Fruit fly (Drosophila melanogaster): ENCODE data around the gene Arp3.

Gene Arp3

dm6 chr3L:8115864-8116528 is at the start of gene Arp3, which contains the start of gene msk:
TSS of gene Arp3 (minus strand) at chr3L:8115902.
TSS of gene msk (plus strand) at chr3L:8116179.
- TF ChIP-seq Myc (optimal IDR thresholded peaks at IDR 0.05): no peak
- TF ChIP-seq ttk (optimal IDR thresholded peaks at IDR 0.05): no peak
- no peak for TF ChIP-seq insv (optimal IDR thresholded peaks at IDR 0.05)
- no peak for TF ChIP-seq psq (optimal IDR thresholded peaks at IDR 0.05)
- TF ChIP-seq Sin3A (optimal IDR thresholded peaks at IDR 0.05): no peak
- no peak for TF ChIP-seq h (optimal IDR thresholded peaks at IDR 0.05)

DNA sequence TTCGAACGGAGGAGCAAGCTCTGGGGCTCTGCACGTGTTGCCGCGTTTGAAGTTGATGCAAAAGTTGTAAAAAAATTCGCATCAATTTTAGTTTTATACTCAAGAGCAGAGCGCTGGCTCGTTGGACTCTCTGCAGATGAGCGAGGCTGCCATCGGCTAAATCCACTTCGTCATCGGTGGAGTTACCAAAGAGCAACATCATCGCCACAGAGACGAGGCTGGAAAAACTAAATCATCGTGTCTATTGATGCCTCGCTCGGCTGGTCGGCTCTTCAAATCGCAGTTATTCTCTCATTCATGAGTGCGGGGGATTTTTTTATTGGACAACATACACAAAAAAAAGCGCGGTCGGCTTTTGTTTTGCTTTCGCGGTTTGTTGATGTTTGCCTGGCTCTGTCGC is 49.7 kb upstream of the Arp3 start, which contains the start of gene CG13675:
CG13675 (minus strand) TSS at position 83 of the 400 bp plus-strand sequence.
- no peak for TF ChIP-seq Myc (optimal IDR thresholded peaks at IDR 0.05)
- no peak for TF ChIP-seq h (optimal IDR thresholded peaks at IDR 0.05)
- no peak for TF ChIP-seq ttk (optimal IDR thresholded peaks at IDR 0.05)
- no peak for TF ChIP-seq Sin3A (optimal IDR thresholded peaks at IDR 0.05)
- no peak for TF ChIP-seq insv (optimal IDR thresholded peaks at IDR 0.05)
- no peak for TF ChIP-seq psq (optimal IDR thresholded peaks at IDR 0.05)

dm6 chr3L:8159724-8160422 is 44.2 kb upstream of the Arp3 start, which contains the start of gene CG43886:
TSS of gene CG43886 (minus strand) at chr3L:8159774.
- TF ChIP-seq h (optimal IDR thresholded peaks at IDR 0.05): no peak

dm6 chr3L:8158715-8159380 is 43.1 kb upstream of the Arp3 start, which contains the start of gene CG42445:
TSS of gene CG42445 (minus strand) at chr3L:8158900.
- TF ChIP-seq psq (optimal IDR thresholded peaks at IDR 0.05): no peak
- TF ChIP-seq h (optimal IDR thresholded peaks at IDR 0.05): no peak
- TF ChIP-seq Sin3A (optimal IDR thresholded peaks at IDR 0.05): no peak
- no peak for TF ChIP-seq insv (optimal IDR thresholded peaks at IDR 0.05)
- no peak for TF ChIP-seq Myc (optimal IDR thresholded peaks at IDR 0.05)
- TF ChIP-seq ttk (optimal IDR thresholded peaks at IDR 0.05): no peak

dm6 chr3L:8157079-8157478 is 41.4 kb upstream of the Arp3 start:
- no peak for TF ChIP-seq Sin3A (optimal IDR thresholded peaks at IDR 0.05)
- no peak for TF ChIP-seq h (optimal IDR thresholded peaks at IDR 0.05)
- TF ChIP-seq insv (optimal IDR thresholded peaks at IDR 0.05): no peak
- TF ChIP-seq psq (optimal IDR thresholded peaks at IDR 0.05): no peak
- no peak for TF ChIP-seq Myc (optimal IDR thresholded peaks at IDR 0.05)
- TF ChIP-seq ttk (optimal IDR thresholded peaks at IDR 0.05): no peak

- TF ChIP-seq Myc (optimal IDR thresholded peaks at IDR 0.05) (no peak), Sin3A (optimal IDR thresholded peaks at IDR 0.05) (no peak), ttk (optimal IDR thresholded peaks at IDR 0.05) (no peak), insv (optimal IDR thresholded peaks at IDR 0.05) (no peak), psq (optimal IDR thresholded peaks at IDR 0.05) (no peak), h (optimal IDR thresholded peaks at IDR 0.05) (no peak)
Observed at dm6 chr3L:8156199-8156598, 40.5 kb upstream of the Arp3 start.

- no peak for TF ChIP-seq ttk (optimal IDR thresholded peaks at IDR 0.05)
Observed at dm6 chr3L:8155324-8155723, 39.6 kb upstream of the Arp3 start.

dm6 chr3L:8154544-8154943 is 38.8 kb upstream of the Arp3 start:
- TF ChIP-seq Myc (optimal IDR thresholded peaks at IDR 0.05): no peak
- TF ChIP-seq psq (optimal IDR thresholded peaks at IDR 0.05): no peak
- TF ChIP-seq ttk (optimal IDR thresholded peaks at IDR 0.05): no peak
- no peak for TF ChIP-seq Sin3A (optimal IDR thresholded peaks at IDR 0.05)
- TF ChIP-seq insv (optimal IDR thresholded peaks at IDR 0.05): no peak
- TF ChIP-seq h (optimal IDR thresholded peaks at IDR 0.05): no peak

DNA sequence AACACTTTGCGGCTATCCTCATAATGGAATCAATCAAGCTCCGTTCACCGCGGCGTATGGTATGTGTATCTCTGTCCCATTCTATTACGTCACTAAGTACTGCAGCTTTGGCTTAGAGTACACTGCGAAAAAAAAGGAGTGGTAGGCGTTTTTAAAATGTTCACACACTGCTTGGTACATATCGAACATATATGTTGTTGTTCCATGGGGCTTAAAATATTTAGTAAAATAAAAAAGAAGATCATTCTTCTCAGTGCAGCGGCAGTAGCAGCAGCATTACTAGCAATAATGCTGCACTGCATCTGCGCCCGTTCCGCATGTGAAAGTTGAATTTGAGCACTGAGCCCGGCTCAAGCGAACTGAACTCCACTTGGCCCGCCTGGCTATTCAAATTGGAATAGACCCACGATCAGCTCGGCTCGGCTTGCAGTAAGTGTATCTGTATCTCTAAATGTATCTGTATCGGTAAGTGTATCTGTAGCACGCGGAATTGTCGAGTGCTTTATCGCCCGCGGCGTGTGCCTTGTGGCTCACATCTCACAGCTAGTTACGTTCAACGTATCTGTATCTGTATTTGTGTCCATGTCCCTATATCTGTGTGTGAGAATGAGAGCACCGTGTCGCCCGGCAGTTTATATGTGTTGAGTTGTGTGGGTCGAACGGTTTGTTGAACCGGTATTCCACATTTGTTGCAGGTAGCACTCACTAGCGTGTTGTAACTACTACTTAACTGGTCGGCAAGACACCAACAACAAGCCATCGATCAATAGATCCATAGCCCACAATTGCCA is 37.7 kb upstream of the Arp3 start:
- TF ChIP-seq psq (optimal IDR thresholded peaks at IDR 0.05): no peak
- TF ChIP-seq ttk (optimal IDR thresholded peaks at IDR 0.05): no peak
- no peak for TF ChIP-seq insv (optimal IDR thresholded peaks at IDR 0.05)
- TF ChIP-seq h (optimal IDR thresholded peaks at IDR 0.05): no peak
- no peak for TF ChIP-seq Myc (optimal IDR thresholded peaks at IDR 0.05)
- no peak for TF ChIP-seq Sin3A (optimal IDR thresholded peaks at IDR 0.05)

DNA sequence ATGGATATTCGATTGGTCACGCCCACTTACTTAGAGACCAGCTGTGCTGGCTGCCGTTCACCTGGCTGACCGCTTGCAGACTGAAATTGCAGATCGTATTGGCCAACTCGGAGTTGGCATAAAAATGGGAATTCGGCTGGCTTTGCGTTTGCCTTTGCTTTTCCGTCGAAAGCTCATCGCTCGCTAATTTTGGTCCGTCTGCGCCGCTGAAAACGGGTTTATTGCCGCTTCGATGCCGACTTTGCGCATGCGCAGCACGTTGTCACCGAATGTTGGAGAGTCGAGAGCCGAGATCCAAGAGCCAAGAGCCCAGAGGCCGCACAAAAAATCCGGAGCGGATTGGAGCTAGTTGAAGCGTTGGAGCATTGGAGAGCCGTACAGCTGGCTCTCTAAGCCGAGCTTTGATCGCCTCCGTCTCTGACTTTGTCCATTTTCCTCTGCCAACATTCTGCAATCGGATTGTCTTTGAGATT is 36.1 kb upstream of the Arp3 start, which contains the start of gene CG13676:
CG13676 (minus strand) TSS at position 87 of the 473 bp plus-strand sequence.
- no peak for TF ChIP-seq insv (optimal IDR thresholded peaks at IDR 0.05)
- no peak for TF ChIP-seq ttk (optimal IDR thresholded peaks at IDR 0.05)
- no peak for TF ChIP-seq psq (optimal IDR thresholded peaks at IDR 0.05)
- no peak for TF ChIP-seq Myc (optimal IDR thresholded peaks at IDR 0.05)
- no peak for TF ChIP-seq Sin3A (optimal IDR thresholded peaks at IDR 0.05)
- no peak for TF ChIP-seq h (optimal IDR thresholded peaks at IDR 0.05)

DNA sequence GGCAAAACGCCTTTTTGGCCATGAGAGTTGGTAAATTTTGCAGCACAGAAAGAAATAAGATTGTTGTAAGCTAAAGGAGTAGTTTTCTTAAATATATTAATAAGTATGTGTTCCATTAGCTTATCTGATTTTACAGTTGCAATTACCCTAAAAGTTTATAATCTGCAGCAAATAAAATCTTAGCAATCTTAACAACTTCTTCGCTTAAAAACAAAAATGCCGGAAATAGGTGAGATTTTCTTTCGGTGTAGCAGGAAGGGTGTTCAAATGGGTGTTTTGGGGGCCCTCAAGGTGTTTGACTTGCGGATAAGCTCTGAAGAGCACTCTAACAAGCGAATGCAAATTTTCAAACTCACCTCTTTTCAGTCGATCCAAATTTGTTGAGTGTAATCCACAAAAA is 35.1 kb upstream of the Arp3 start:
- TF ChIP-seq insv (optimal IDR thresholded peaks at IDR 0.05) (no peak), h (optimal IDR thresholded peaks at IDR 0.05) (no peak), Myc (optimal IDR thresholded peaks at IDR 0.05) (no peak), psq (optimal IDR thresholded peaks at IDR 0.05) (no peak), ttk (optimal IDR thresholded peaks at IDR 0.05) (no peak), Sin3A (optimal IDR thresholded peaks at IDR 0.05) (no peak)
